Worm (Caenorhabditis elegans) whole organism, young adult: Measurements from ENCODE around the gene tag-297.

Experiments
- B0019.2 ChIP-seq: fragments of 200-800 bp; sonication (Bioruptor generic); conservative IDR thresholded peaks from 2 replicates; pipeline ENCODE4 v1.3.6; 2022; ENCODE audit warnings: missing genetic modification reagents, missing genetic modification characterization, missing compliant biosample characterization
- B0035.1 ChIP-seq: sonication (generic microtip); optimal IDR thresholded peaks from 2 replicates; lab custom pipeline; 2016; ENCODE audit warnings: missing genetic modification characterization, mild to moderate bottlenecking, missing compliant biosample characterization, missing genotype, missing genetic modification reagents
- C06A6.2 ChIP-seq: fragments of 200-800 bp; sonication (Bioruptor generic); conservative IDR thresholded peaks from 2 replicates; pipeline ENCODE4 v1.3.6; 2022; ENCODE audit warnings: missing genetic modification characterization, missing compliant biosample characterization
- F39B2.1 ChIP-seq: fragments of 200-800 bp; sonication (Bioruptor generic); IDR thresholded peaks from 2 replicates; pipeline ENCODE4 v1.3.6; 2022; ENCODE audit warnings: missing genetic modification reagents, missing genetic modification characterization, missing compliant biosample characterization
- F57C9.4 ChIP-seq: sonication (generic microtip); optimal IDR thresholded peaks from 2 replicates; lab custom pipeline; 2017; ENCODE audit warnings: mild to moderate bottlenecking, missing genetic modification characterization, missing compliant biosample characterization
- Y53G8AR.9 ChIP-seq: fragments of 200-800 bp; sonication (Bioruptor generic); conservative IDR thresholded peaks from 2 replicates; pipeline ENCODE4 v1.3.6; 2022; ENCODE audit warnings: missing genetic modification reagents, missing genetic modification characterization, missing compliant biosample characterization
- Y79H2A.3 ChIP-seq: fragments of 200-800 bp; sonication (Bioruptor generic); conservative IDR thresholded peaks from 2 replicates; pipeline ENCODE4 v1.3.6; 2022; ENCODE audit warnings: missing genetic modification reagents, missing genetic modification characterization, missing compliant biosample characterization
- ama-1 ChIP-seq, 3 experiments: fragments of 150-350 bp in 1 of 3; sonication (generic microtip) in 2 of 3; optimal IDR thresholded peaks; 2 replicates each; lab custom pipeline; 2014 to 2018; ENCODE audit warnings: missing biosample characterization in 2 of 3, missing genetic modification characterization in 2 of 3, missing genetic modification reagents in 2 of 3
- atf-7 ChIP-seq: sonication (generic microtip); optimal IDR thresholded peaks from 2 replicates; lab custom pipeline; 2017; ENCODE audit warnings: mild to moderate bottlenecking, missing genetic modification characterization, missing compliant biosample characterization
- attf-6 ChIP-seq: fragments of 200-800 bp; sonication (Bioruptor generic); IDR thresholded peaks from 2 replicates; pipeline ENCODE4 v1.3.6; 2022; ENCODE audit warnings: missing genetic modification reagents, missing genetic modification characterization, missing compliant biosample characterization
- bed-1 ChIP-seq: fragments of 200-800 bp; sonication (Bioruptor generic); IDR thresholded peaks from 2 replicates; pipeline ENCODE4 v1.3.6; 2022; ENCODE audit warnings: missing genetic modification reagents, missing genetic modification characterization, missing compliant biosample characterization
- cebp-2 ChIP-seq: fragments of 200-800 bp; sonication (Bioruptor generic); IDR thresholded peaks from 2 replicates; pipeline ENCODE4 v1.3.6; 2022; ENCODE audit warnings: missing genetic modification characterization, missing compliant biosample characterization
- ceh-27 ChIP-seq: fragments of 200-800 bp; sonication (Bioruptor generic); optimal IDR thresholded peaks from 2 replicates; lab custom pipeline; 2018; ENCODE audit warnings: mild to moderate bottlenecking, missing genetic modification characterization, moderate library complexity, missing compliant biosample characterization
- ceh-79 ChIP-seq: sonication (generic microtip); optimal IDR thresholded peaks from 2 replicates; lab custom pipeline; 2017; ENCODE audit warnings: mild to moderate bottlenecking, missing genetic modification characterization, missing compliant biosample characterization
- dox-1 ChIP-seq: fragments of 200-800 bp; sonication (Bioruptor generic); IDR thresholded peaks from 2 replicates; pipeline ENCODE4 v1.3.6; 2022; ENCODE audit warnings: missing genetic modification reagents, missing genetic modification characterization, missing compliant biosample characterization
- egl-18 ChIP-seq: fragments of 200-800 bp; sonication (Bioruptor generic); IDR thresholded peaks from 2 replicates; pipeline ENCODE4 v1.3.6; 2022; ENCODE audit warnings: missing genetic modification reagents, missing genetic modification characterization, missing compliant biosample characterization
- hlh-12 ChIP-seq: sonication (generic microtip); optimal IDR thresholded peaks from 2 replicates; lab custom pipeline; 2016; ENCODE audit warnings: missing genetic modification characterization, missing compliant biosample characterization
- hrde-1 ChIP-seq: sonication (generic microtip); optimal IDR thresholded peaks from 2 replicates; lab custom pipeline; 2016; ENCODE audit warnings: missing genetic modification characterization, mild to moderate bottlenecking, missing compliant biosample characterization, moderate library complexity, missing genotype, missing genetic modification reagents, borderline replicate concordance
- let-607 ChIP-seq, 2 experiments: fragments of 200-800 bp in 1 of 2; sonication (Bioruptor generic) in 1 of 2; sonication (generic microtip) in 1 of 2; optimal IDR thresholded peaks; 2 replicates each; lab custom pipeline; 2016 to 2018; ENCODE audit warnings: mild to moderate bottlenecking in 2 of 2, missing compliant biosample characterization in 2 of 2, missing genetic modification characterization in 2 of 2, moderate library complexity in 2 of 2, missing genotype in 1 of 2
- lsl-1 ChIP-seq: fragments of 200-800 bp; sonication (Bioruptor generic); optimal IDR thresholded peaks from 2 replicates; lab custom pipeline; 2018; ENCODE audit warnings: mild to moderate bottlenecking, missing genetic modification characterization, moderate library complexity, missing compliant biosample characterization
- madf-6 ChIP-seq: fragments of 200-800 bp; sonication (Bioruptor generic); IDR thresholded peaks from 2 replicates; pipeline ENCODE4 v1.3.6; 2022; ENCODE audit warnings: missing genetic modification reagents, missing genetic modification characterization, missing compliant biosample characterization
- madf-8 ChIP-seq: fragments of 200-800 bp; sonication (Bioruptor generic); conservative IDR thresholded peaks from 2 replicates; pipeline ENCODE4 v1.3.6; 2022; ENCODE audit warnings: missing genetic modification reagents, missing genetic modification characterization, missing compliant biosample characterization
- mel-28 ChIP-seq: sonication (generic microtip); optimal IDR thresholded peaks from 2 replicates; lab custom pipeline; 2016; ENCODE audit warnings: borderline replicate concordance, mild to moderate bottlenecking, missing genetic modification characterization, missing compliant biosample characterization
- mes-4 ChIP-seq: sonication (generic microtip); optimal IDR thresholded peaks from 2 replicates; lab custom pipeline; 2016; ENCODE audit warnings: missing genotype, missing genetic modification characterization, missing compliant biosample characterization
- mxl-1 ChIP-seq: sonication (generic microtip); optimal IDR thresholded peaks from 2 replicates; lab custom pipeline; 2016; ENCODE audit warnings: missing genetic modification characterization, missing compliant biosample characterization
- nfya-1 ChIP-seq: sonication (generic microtip); optimal IDR thresholded peaks from 2 replicates; lab custom pipeline; 2017; ENCODE audit warnings: antibody characterized with exemption, missing compliant biosample characterization, missing genetic modification characterization, borderline replicate concordance; ENCODE audit not compliant: insufficient read depth
- nhr-80 ChIP-seq: sonication (generic microtip); optimal IDR thresholded peaks from 2 replicates; lab custom pipeline; 2016; ENCODE audit warnings: missing genetic modification characterization, missing compliant biosample characterization
- pbrm-1 ChIP-seq: fragments of 200-800 bp; sonication (Bioruptor generic); IDR thresholded peaks from 2 replicates; pipeline ENCODE4 v1.3.6; 2022; ENCODE audit warnings: missing genetic modification reagents, missing genetic modification characterization, missing compliant biosample characterization
- rec-8 ChIP-seq, 2 experiments: sonication (generic microtip); optimal IDR thresholded peaks; 2 replicates each; lab custom pipeline; 2016; ENCODE audit warnings: mild to moderate bottlenecking in 2 of 2, missing genetic modification characterization in 2 of 2, missing genetic modification reagents in 2 of 2, missing genotype in 2 of 2, missing biosample characterization in 1 of 2, missing compliant biosample characterization in 1 of 2, moderate library complexity in 1 of 2
- sea-2 ChIP-seq: fragments of 200-800 bp; sonication (Bioruptor generic); IDR thresholded peaks from 2 replicates; pipeline ENCODE4 v1.3.6; 2022; ENCODE audit warnings: missing genetic modification characterization, missing compliant biosample characterization
- snpc-1.3 ChIP-seq: sonication (generic microtip); optimal IDR thresholded peaks from 2 replicates; lab custom pipeline; 2017; ENCODE audit warnings: missing genetic modification characterization, mild to moderate bottlenecking, missing compliant biosample characterization, antibody characterized with exemption, moderate library complexity, missing genotype, missing genetic modification reagents; ENCODE audit not compliant: insufficient read depth
- somi-1 ChIP-seq: fragments of 200-800 bp; sonication (Bioruptor generic); optimal IDR thresholded peaks from 2 replicates; lab custom pipeline; 2018; ENCODE audit warnings: mild to moderate bottlenecking, missing genetic modification characterization, missing compliant biosample characterization
- tlf-1 ChIP-seq: fragments of 200-800 bp; sonication (Bioruptor generic); optimal IDR thresholded peaks from 2 replicates; lab custom pipeline; 2018; ENCODE audit warnings: mild to moderate bottlenecking, missing genetic modification characterization, missing compliant biosample characterization
- unc-62 ChIP-seq: fragments of 150-350 bp; optimal IDR thresholded peaks from 2 replicates; lab custom pipeline; 2014; ENCODE audit warnings: missing biosample characterization, missing genetic modification reagents, missing genetic modification characterization
- ztf-3 ChIP-seq: fragments of 200-800 bp; sonication (Bioruptor generic); optimal IDR thresholded peaks from 2 replicates; lab custom pipeline; 2018; ENCODE audit warnings: mild to moderate bottlenecking, missing genetic modification characterization, missing compliant biosample characterization

The tag-297 gene

ce11 chrII:14600852-14601313, 26.5 kb upstream of the tag-297 start, which contains the start of gene tps-2:
Gene tps-2, plus strand, starts transcription at chrII:14600902.
- TF ChIP-seq let-607 (tag; optimal IDR thresholded peaks at IDR 0.05; lab: Kevin White, UChicago) = peak in 1 of 2 experiments; percentile 6
- peak; percentile 84 for TF ChIP-seq ama-1 (optimal IDR thresholded peaks at IDR 0.05; lab: Kevin White, UChicago)
- TF ChIP-seq ama-1 (GFP tag; optimal IDR thresholded peaks at IDR 0.05; lab: Kevin White, UChicago) = no peak
- TF ChIP-seq dox-1 = 0 out of 2 replicates have a peak, but pooled peaks have one; percentile 4
- no peak for TF ChIP-seq ztf-3 (GFP tag; lab: Kevin White, UChicago)

ce11 chrII:14602735-14603134, 24.7 kb upstream of the tag-297 start:
- TF ChIP-seq C06A6.2 (GFP tag; lab: Robert Waterston, UW) (no peak), nhr-80 (tag; lab: Kevin White, UChicago) (no peak), ceh-79 (tag; lab: Kevin White, UChicago) (no peak), unc-62 (GFP tag; lab: Kevin White, UChicago) (no peak), nfya-1 (no peak), snpc-1.3 (tag; lab: Kevin White, UChicago) (no peak)

- TF ChIP-seq somi-1 (GFP tag; lab: Kevin White, UChicago) (no peak), ama-1 (optimal IDR thresholded peaks at IDR 0.05; lab: Kevin White, UChicago) (peak; percentile 60), ama-1 (GFP tag; optimal IDR thresholded peaks at IDR 0.05; lab: Kevin White, UChicago) (no peak)
Observed at ce11 chrII:14604261-14604660, 23.2 kb upstream of the tag-297 start.

ce11 chrII:14605026-14605425, 22.4 kb upstream of the tag-297 start:
- TF ChIP-seq B0035.1 = no peak
- TF ChIP-seq pbrm-1 (GFP tag; lab: Robert Waterston, UW) = no peak
- no peak for TF ChIP-seq F57C9.4 (tag; lab: Kevin White, UChicago)
- TF ChIP-seq mxl-1 (tag; lab: Kevin White, UChicago) = no peak
- no peak for TF ChIP-seq attf-6
- no peak for TF ChIP-seq rec-8 (tag; optimal IDR thresholded peaks at IDR 0.05; lab: Kevin White, UChicago)
- TF ChIP-seq sea-2 (GFP tag; lab: Robert Waterston, UW) = no peak
- TF ChIP-seq somi-1 (GFP tag; lab: Kevin White, UChicago) = no peak
- no peak for TF ChIP-seq tlf-1 (GFP tag; lab: Kevin White, UChicago)
- no peak for TF ChIP-seq mel-28
- no peak for TF ChIP-seq B0019.2 (GFP tag; lab: Robert Waterston, UW)
- TF ChIP-seq Y79H2A.3 (GFP tag; lab: Robert Waterston, UW) = no peak
- TF ChIP-seq F39B2.1 = no peak
- TF ChIP-seq madf-6 = no peak
- TF ChIP-seq madf-8 (GFP tag; lab: Robert Waterston, UW) = no peak
- no peak for TF ChIP-seq bed-1 (GFP tag; lab: Robert Waterston, UW)
- no peak for TF ChIP-seq atf-7
- no peak for TF ChIP-seq egl-18

ce11 chrII:14605479-14605878, 22.0 kb upstream of the tag-297 start, which contains the start of gene F19H8.2:
Gene F19H8.2, minus strand, starts transcription at chrII:14605869.
- TF ChIP-seq hrde-1 (tag; lab: Kevin White, UChicago) (no peak), hlh-12 (tag; lab: Kevin White, UChicago) (no peak), lsl-1 (no peak), ceh-27 (GFP tag; lab: Kevin White, UChicago) (peak; percentile 32), cebp-2 (GFP tag; lab: Robert Waterston, UW) (no peak), pbrm-1 (GFP tag; lab: Robert Waterston, UW) (no peak), Y53G8AR.9 (GFP tag; lab: Robert Waterston, UW) (0 out of 2 replicates have a peak, but pooled peaks have one; percentile 34), mes-4 (no peak)
